Fruit fly (Drosophila melanogaster): ENCODE data around the gene lqfR.

dm6 chr3R:22424602-22425190, 13.6 kb downstream of the lqfR start, which contains the start of gene pinta:
- no peak for TF ChIP-seq Blimp-1 (GFP tag; optimal IDR thresholded peaks at IDR 0.05)
- TF ChIP-seq OdsH (GFP tag; optimal IDR thresholded peaks at IDR 0.05): no peak
- no peak for TF ChIP-seq CG8119 (GFP tag; IDR thresholded peaks at IDR 0.05)
- no peak for TF ChIP-seq Eip93F (GFP tag; optimal IDR thresholded peaks at IDR 0.05)
